Fruit fly (Drosophila melanogaster): ENCODE measurements around the gene GatB.
A peak's percentile ranks its signal among the peaks of the same experiment; 100 is the strongest.

GatB gene

DNA sequence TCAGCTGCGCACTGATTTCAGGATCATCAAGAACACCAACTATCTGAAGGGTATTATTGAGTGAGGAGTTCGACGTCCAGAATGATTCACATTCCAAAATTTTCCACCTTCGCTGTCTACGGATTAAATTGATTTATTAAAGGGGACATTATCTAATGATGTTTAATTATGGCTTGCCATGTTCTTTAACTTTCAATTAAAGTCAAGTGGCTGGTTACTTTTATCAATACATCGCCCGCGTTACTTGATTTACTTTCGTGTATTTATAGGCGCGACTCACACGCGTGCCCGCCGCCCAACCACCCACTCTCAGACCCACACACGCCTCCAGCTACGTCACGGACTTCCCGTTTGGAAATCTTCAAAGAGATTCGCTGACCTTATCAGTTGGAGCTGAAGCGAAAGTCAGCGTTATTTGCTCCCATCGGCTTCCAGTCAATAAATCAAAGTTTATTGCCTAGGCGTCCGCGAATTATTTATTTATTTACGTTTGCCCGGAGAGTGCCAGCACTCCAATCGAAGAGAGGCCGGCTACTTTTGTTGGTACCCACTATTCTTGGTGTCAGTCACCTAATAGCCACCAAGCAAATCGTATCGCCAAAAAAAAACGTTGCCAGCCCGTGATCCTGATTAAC, 7.4 kb upstream of the GatB start, which contains the start of gene Npc2f:
Gene Npc2f (plus strand): TSS at position 585 of the 635 bp plus-strand sequence.
- TF ChIP-seq fd96Ca (GFP tag; IDR thresholded peaks at IDR 0.05) (no peak), Pif1A (GFP tag; optimal IDR thresholded peaks at IDR 0.05) (no peak), CG17806 (tag; optimal IDR thresholded peaks at IDR 0.05) (no peak), EcR (GFP tag; optimal IDR thresholded peaks at IDR 0.05) (peak; percentile 64), CG8301 (tag; optimal IDR thresholded peaks at IDR 0.05) (no peak), CG32121 (GFP tag; IDR thresholded peaks at IDR 0.05) (no peak), Ets98B (GFP tag; IDR thresholded peaks at IDR 0.05) (no peak), CG13204 (GFP tag; optimal IDR thresholded peaks at IDR 0.05) (no peak), CG34367 (tag; optimal IDR thresholded peaks at IDR 0.05) (no peak)

DNA sequence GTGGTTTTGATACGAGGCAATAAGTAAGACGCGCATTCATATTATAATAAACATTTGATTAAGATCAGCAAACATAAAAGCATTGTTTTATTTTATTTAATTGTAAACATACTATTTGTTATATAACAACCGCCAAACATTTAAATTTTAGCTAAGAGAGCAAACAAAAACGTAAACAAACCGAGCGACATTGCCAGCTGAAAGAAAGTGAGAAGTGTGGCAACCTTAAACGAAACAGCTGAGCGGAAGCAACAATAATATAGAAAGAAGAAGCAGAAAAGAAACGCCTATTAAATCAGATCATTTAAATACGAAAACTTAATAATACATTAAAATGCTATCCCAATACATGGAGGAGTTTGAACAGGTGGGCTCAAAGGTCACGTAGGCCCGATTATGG, 4.5 kb upstream of the GatB start, which contains the start of gene Sec10:
Gene Sec10 (plus strand): TSS at position 252 of the 400 bp plus-strand sequence.
- TF ChIP-seq Pif1A (GFP tag; optimal IDR thresholded peaks at IDR 0.05), result no peak
- TF ChIP-seq CG34367 (tag; optimal IDR thresholded peaks at IDR 0.05), result peak; percentile 4

DNA sequence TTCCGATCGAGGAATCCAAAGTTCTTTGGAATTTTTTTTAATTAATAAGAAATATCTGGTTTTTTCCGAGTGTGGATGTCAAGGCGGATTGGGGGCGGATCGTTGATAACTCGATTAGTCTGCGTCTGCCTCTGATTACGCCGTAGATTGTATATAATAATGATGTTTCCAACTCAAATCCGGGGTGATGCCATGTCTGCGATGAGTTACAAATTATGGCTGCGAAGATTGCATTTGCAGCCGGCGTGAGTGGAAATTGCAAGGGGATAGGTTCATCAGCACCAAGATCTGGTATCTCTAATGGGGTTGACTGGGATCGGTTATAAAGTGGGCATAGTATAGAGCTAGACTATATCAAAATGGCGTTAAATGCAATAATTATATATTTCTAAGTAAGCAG, 7.7 kb downstream of the GatB start:
- TF ChIP-seq CG8159 (tag; optimal IDR thresholded peaks at IDR 0.05), result no peak
- peak; percentile 67 for TF ChIP-seq EcR (GFP tag; optimal IDR thresholded peaks at IDR 0.05)
- TF ChIP-seq Ets98B (GFP tag; IDR thresholded peaks at IDR 0.05), result peak; percentile 17; the same call in 1 of the 2 replicates

DNA sequence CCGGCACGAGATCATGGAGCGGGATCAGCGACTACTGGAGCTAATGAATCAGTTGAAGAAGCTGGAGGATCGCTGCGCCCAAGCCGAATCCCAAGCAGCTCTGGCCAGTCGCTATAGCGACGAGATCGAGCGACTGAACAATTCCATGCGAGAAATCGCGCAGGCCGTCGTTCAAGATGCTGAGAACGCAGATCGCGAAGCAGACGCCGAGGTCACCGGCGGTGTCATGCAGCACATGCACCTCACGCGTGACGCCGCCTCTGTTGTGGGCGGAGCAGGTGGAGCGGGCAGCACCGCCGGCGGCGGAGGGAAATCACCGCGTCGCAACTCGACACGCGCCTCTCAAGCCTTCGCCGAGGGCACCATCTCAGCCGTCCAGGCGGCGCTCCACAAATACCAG, 8.4 kb downstream of the GatB start:
- TF ChIP-seq CG10348 (GFP tag; IDR thresholded peaks at IDR 0.05) (no peak), Pif1B (GFP tag; optimal IDR thresholded peaks at IDR 0.05) (no peak)

DNA sequence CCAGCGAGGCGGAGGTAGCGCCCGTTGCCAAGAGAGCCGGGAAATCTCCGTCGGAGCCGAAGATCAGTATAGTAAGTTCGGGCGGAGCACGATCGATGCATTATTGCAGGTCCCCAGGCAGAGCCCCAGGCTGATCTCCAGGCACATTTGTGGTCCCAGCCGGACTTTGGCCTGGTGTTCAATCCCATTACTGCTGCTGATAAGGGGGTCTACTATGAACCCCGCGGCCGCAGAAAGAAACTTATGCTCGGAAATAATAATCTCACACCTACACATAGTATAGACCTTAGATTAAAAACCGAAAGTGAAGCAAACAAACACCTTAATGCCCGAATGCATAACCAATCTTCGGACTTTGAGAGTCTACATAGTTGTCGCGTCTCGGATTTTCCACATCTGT, 13.1 kb downstream of the GatB start:
- no peak; the same call in 1 of the 2 replicates for TF ChIP-seq Ets98B (GFP tag; IDR thresholded peaks at IDR 0.05)
- TF ChIP-seq CG4496 (GFP tag; IDR thresholded peaks at IDR 0.05), result peak; percentile 52; the same call in 2 of the 3 replicates
- peak; percentile 5; the same call in 1 of the 2 replicates for TF ChIP-seq CG32121 (GFP tag; IDR thresholded peaks at IDR 0.05)
- TF ChIP-seq CG17806 (tag; optimal IDR thresholded peaks at IDR 0.05), result no peak
- TF ChIP-seq CG34367 (tag; optimal IDR thresholded peaks at IDR 0.05), result no peak
- TF ChIP-seq CG12605 (GFP tag; IDR thresholded peaks at IDR 0.05), result peak; percentile 55
- peak; percentile 1 for TF ChIP-seq CG13204 (GFP tag; optimal IDR thresholded peaks at IDR 0.05)
- TF ChIP-seq gl (tag; optimal IDR thresholded peaks at IDR 0.05), result peak; percentile 64
- TF ChIP-seq fd96Ca (GFP tag; IDR thresholded peaks at IDR 0.05), result 0 out of 3 replicates have a peak, but pooled peaks have one; percentile 6

DNA sequence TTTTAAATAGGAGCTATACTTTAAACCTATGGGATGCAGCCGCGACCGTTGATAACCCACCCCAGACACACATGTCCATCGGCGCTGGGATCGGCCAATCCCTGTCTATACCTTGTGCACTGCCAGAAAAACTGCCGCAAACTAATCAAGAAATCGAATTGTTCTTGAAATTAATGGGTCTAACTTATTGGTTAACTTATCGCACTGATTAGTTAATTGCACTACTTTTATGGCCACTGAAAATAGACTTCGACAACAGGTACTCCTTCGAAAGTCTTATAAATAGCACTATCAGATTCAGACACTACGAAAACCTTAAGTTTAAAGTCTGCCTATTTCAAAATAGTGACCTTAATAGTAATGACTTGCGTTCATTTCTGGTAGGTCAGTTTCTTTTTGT, 13.9 kb downstream of the GatB start, which contains the start of gene CG13607:
Gene CG13607 (minus strand): TSS at position 143 of the 400 bp plus-strand sequence.
- TF ChIP-seq CG14655 (GFP tag; optimal IDR thresholded peaks at IDR 0.05) (peak; percentile 12), EcR (GFP tag; optimal IDR thresholded peaks at IDR 0.05) (no peak), CG8159 (tag; optimal IDR thresholded peaks at IDR 0.05) (no peak), CG8301 (tag; optimal IDR thresholded peaks at IDR 0.05) (no peak)

DNA sequence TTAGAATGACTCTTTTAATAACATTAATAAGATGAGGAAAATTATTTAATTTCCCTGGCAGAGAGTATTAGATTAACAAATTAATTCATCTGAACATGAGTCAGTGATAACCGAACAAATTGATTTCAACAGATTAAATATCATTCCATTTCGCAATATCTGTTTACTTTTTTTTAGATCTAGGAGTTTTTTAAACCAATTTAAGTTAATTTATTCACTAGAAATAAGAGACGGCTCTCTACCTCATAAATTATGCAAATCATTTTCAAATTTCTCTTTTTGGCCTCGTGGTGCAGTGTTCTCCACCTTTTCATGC, 17.0 kb downstream of the GatB start, which contains the start of gene Root:
Gene Root (plus strand): TSS at position 217 of the 316 bp plus-strand sequence.
- no peak for TF ChIP-seq Snoo (tag; optimal IDR thresholded peaks at IDR 0.05)
- no peak for TF ChIP-seq CG4496 (GFP tag; IDR thresholded peaks at IDR 0.05)
- TF ChIP-seq Ets98B (GFP tag; IDR thresholded peaks at IDR 0.05), result no peak
- no peak for TF ChIP-seq CG8301 (tag; optimal IDR thresholded peaks at IDR 0.05)
- TF ChIP-seq CG34367 (tag; optimal IDR thresholded peaks at IDR 0.05), result no peak
- TF ChIP-seq CG12605 (GFP tag; IDR thresholded peaks at IDR 0.05), result no peak
- no peak for TF ChIP-seq CG14655 (GFP tag; optimal IDR thresholded peaks at IDR 0.05)
- TF ChIP-seq fd96Ca (GFP tag; IDR thresholded peaks at IDR 0.05), result no peak
- no peak for TF ChIP-seq CG17806 (tag; optimal IDR thresholded peaks at IDR 0.05)

DNA sequence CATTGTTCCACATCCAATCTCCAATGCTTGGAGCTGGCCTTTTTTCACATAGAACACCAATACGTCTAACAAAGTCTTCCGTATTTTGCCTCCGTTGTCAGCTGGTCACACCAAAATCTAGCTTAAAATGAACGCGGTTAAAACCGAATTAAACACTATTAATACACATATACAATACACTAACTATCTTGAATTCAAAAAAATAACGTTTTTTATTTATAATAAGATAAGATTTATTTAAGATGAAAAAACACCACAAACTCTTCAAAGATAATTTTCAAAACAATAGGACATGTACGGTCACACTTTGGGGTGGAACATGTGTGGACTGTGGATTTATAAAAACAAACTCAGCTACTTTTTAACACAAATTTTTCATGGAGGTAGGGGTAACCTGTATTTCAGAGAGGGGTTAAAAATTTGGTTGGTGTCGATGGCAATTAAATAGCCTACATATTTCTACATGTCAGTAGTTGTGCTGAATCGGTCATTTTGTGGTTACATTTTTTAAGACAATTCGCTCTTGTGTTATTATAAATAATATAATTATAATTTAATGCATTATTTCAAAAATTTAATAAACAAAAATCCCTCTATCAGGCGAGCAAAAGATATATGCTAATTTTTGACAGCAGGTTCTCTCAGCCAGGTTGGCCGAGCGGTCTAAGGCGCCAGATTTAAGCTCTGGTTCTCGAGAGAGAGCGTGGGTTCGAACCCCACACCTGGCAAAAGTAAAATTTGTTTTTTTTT, 17.6 kb downstream of the GatB start, which contains the start of gene CG13605:
Gene CG13605 (minus strand): TSS at position 70 of the 750 bp plus-strand sequence.
- peak; percentile 61 for TF ChIP-seq CG14655 (GFP tag; optimal IDR thresholded peaks at IDR 0.05)
- TF ChIP-seq gl (tag; optimal IDR thresholded peaks at IDR 0.05), result no peak
- TF ChIP-seq CG4496 (GFP tag; IDR thresholded peaks at IDR 0.05), result peak; percentile 86
- TF ChIP-seq CG34367 (tag; optimal IDR thresholded peaks at IDR 0.05), result peak; percentile 25
- TF ChIP-seq rn (GFP tag; IDR thresholded peaks at IDR 0.05), result no peak
- TF ChIP-seq CG15710 (tag; optimal IDR thresholded peaks at IDR 0.05), result peak; percentile 39
- peak; percentile 66 for TF ChIP-seq fd96Ca (GFP tag; IDR thresholded peaks at IDR 0.05)
- peak; percentile 24 for TF ChIP-seq CG9948 (tag; optimal IDR thresholded peaks at IDR 0.05)
- TF ChIP-seq Pif1A (GFP tag; optimal IDR thresholded peaks at IDR 0.05), result peak; percentile 62
- TF ChIP-seq D1 (tag; optimal IDR thresholded peaks at IDR 0.05), result no peak
- TF ChIP-seq Snoo (tag; optimal IDR thresholded peaks at IDR 0.05), result peak; percentile 69
- no peak for TF ChIP-seq CG10348 (GFP tag; IDR thresholded peaks at IDR 0.05)
- TF ChIP-seq EcR (GFP tag; optimal IDR thresholded peaks at IDR 0.05), result no peak
- TF ChIP-seq CG8301 (tag; optimal IDR thresholded peaks at IDR 0.05), result peak; percentile 51
- peak; percentile 77 for TF ChIP-seq CG32121 (GFP tag; IDR thresholded peaks at IDR 0.05)
- TF ChIP-seq Pif1B (GFP tag; optimal IDR thresholded peaks at IDR 0.05), result peak; percentile 79
- peak; percentile 54 for TF ChIP-seq CG17806 (tag; optimal IDR thresholded peaks at IDR 0.05)
- peak; percentile 37; the same call in 1 of the 2 replicates for TF ChIP-seq CG12605 (GFP tag; IDR thresholded peaks at IDR 0.05)
- TF ChIP-seq CG13204 (GFP tag; optimal IDR thresholded peaks at IDR 0.05), result no peak
- peak; percentile 51 for TF ChIP-seq CG8159 (tag; optimal IDR thresholded peaks at IDR 0.05)
- TF ChIP-seq Ets98B (GFP tag; IDR thresholded peaks at IDR 0.05), result peak; percentile 82

All from whole organism, pupa.